Worm (Caenorhabditis elegans) whole organism, early embryonic: Measurements from ENCODE around the gene ubxn-3.

Experiments used
- B0310.2 ChIP-seq: sonication (generic microtip); optimal IDR thresholded peaks from 2 replicates; lab custom pipeline; 2016; ENCODE audit warnings: mild to moderate bottlenecking, missing genetic modification characterization, missing compliant biosample characterization
- F13C5.2 ChIP-seq: sonication (generic microtip); optimal IDR thresholded peaks from 2 replicates; lab custom pipeline; 2017; ENCODE audit warnings: mild to moderate bottlenecking, missing genetic modification characterization, inconsistent platforms, missing compliant biosample characterization
- aly-1 ChIP-seq: sonication (generic microtip); optimal IDR thresholded peaks from 2 replicates; lab custom pipeline; 2016; ENCODE audit warnings: missing genetic modification characterization, missing compliant biosample characterization
- ama-1 ChIP-seq: fragments of 150-350 bp; optimal IDR thresholded peaks from 2 replicates; lab custom pipeline; 2014
- ceh-13 ChIP-seq: fragments of 200-800 bp; sonication (Bioruptor generic); optimal IDR thresholded peaks from 2 replicates; lab custom pipeline; 2018; ENCODE audit warnings: mild to moderate bottlenecking, missing genetic modification characterization, missing compliant biosample characterization
- ceh-36 ChIP-seq: sonication (generic microtip); optimal IDR thresholded peaks from 2 replicates; lab custom pipeline; 2016; ENCODE audit warnings: missing genetic modification characterization, inconsistent platforms, missing compliant biosample characterization
- ets-7 ChIP-seq: sonication (generic microtip); optimal IDR thresholded peaks from 2 replicates; lab custom pipeline; 2016; ENCODE audit warnings: missing genotype, missing genetic modification characterization, missing compliant biosample characterization
- flt-1 ChIP-seq: fragments of 200-800 bp; sonication (Bioruptor generic); IDR thresholded peaks from 2 replicates; pipeline ENCODE4 v1.3.6; 2022; ENCODE audit warnings: missing genetic modification characterization, missing compliant biosample characterization
- hmbx-1 ChIP-seq: sonication (generic microtip); optimal IDR thresholded peaks from 2 replicates; lab custom pipeline; 2016; ENCODE audit warnings: mild to moderate bottlenecking, missing genetic modification characterization, missing compliant biosample characterization
- hmg-4 ChIP-seq: fragments of 200-800 bp; sonication (Bioruptor generic); optimal IDR thresholded peaks from 2 replicates; lab custom pipeline; 2018; ENCODE audit warnings: mild to moderate bottlenecking, missing genetic modification characterization, missing compliant biosample characterization
- hnd-1 ChIP-seq: sonication (generic microtip); optimal IDR thresholded peaks from 2 replicates; lab custom pipeline; 2016; ENCODE audit warnings: missing genetic modification characterization, missing compliant biosample characterization
- pes-1 ChIP-seq: fragments of 200-800 bp; sonication (Bioruptor generic); IDR thresholded peaks from 2 replicates; pipeline ENCODE4 v1.3.6; 2022; ENCODE audit warnings: missing genetic modification reagents, missing genetic modification characterization, missing compliant biosample characterization
- scrt-1 ChIP-seq: fragments of 200-800 bp; sonication (Bioruptor generic); IDR thresholded peaks from 2 replicates; pipeline ENCODE4 v1.3.6; 2022; ENCODE audit warnings: missing genetic modification characterization, missing compliant biosample characterization
- sea-1 ChIP-seq: fragments of 200-800 bp; sonication (Bioruptor generic); conservative IDR thresholded peaks from 2 replicates; pipeline ENCODE4 v1.3.6; 2022; ENCODE audit warnings: missing genetic modification characterization, missing compliant biosample characterization
- tbx-11 ChIP-seq: fragments of 200-800 bp; sonication (Bioruptor generic); IDR thresholded peaks from 2 replicates; pipeline ENCODE4 v1.3.6; 2022; ENCODE audit warnings: missing genetic modification characterization, missing compliant biosample characterization
- tbx-37 ChIP-seq: fragments of 200-800 bp; sonication (Bioruptor generic); conservative IDR thresholded peaks from 2 replicates; pipeline ENCODE4 v1.3.6; 2022; ENCODE audit warnings: missing genetic modification reagents, missing genetic modification characterization, missing compliant biosample characterization
- tra-4 ChIP-seq: sonication (generic microtip); optimal IDR thresholded peaks from 2 replicates; lab custom pipeline; 2017; ENCODE audit warnings: missing genetic modification characterization, missing compliant biosample characterization

The ubxn-3 gene

ce11 chrII:220602-221001 is at the start of gene ubxn-3:
TSS of gene ubxn-3 (minus strand) at chrII:220667.
- TF ChIP-seq F13C5.2 (no peak), hmg-4 (GFP tag; lab: Kevin White, UChicago) (no peak), tra-4 (tag; lab: Kevin White, UChicago) (no peak), aly-1 (no peak), flt-1 (GFP tag; lab: Robert Waterston, UW) (no peak), ceh-36 (tag; lab: Kevin White, UChicago) (no peak), ceh-13 (no peak), B0310.2 (tag; lab: Kevin White, UChicago) (no peak), sea-1 (GFP tag; lab: Robert Waterston, UW) (no peak)

ce11 chrII:264053-264452 is 43.6 kb upstream of the ubxn-3 start, which contains the start of gene B0432.14:
TSS of gene B0432.14 (plus strand) at chrII:264353.
- TF ChIP-seq flt-1 (GFP tag; lab: Robert Waterston, UW) (no peak), B0310.2 (tag; lab: Kevin White, UChicago) (no peak), tbx-37 (GFP tag; lab: Robert Waterston, UW) (no peak), ama-1 (lab: Kevin White, UChicago) (no peak), F13C5.2 (no peak)

ce11 chrII:263563-263962 is 43.1 kb upstream of the ubxn-3 start, which contains the start of gene scc-2:
TSS of gene scc-2 (minus strand) at chrII:263663.
- TF ChIP-seq scrt-1 (GFP tag; lab: Robert Waterston, UW), result no peak
- TF ChIP-seq sea-1 (GFP tag; lab: Robert Waterston, UW), result no peak
- no peak for TF ChIP-seq ama-1 (lab: Kevin White, UChicago)
- TF ChIP-seq tbx-37 (GFP tag; lab: Robert Waterston, UW), result no peak
- TF ChIP-seq B0310.2 (tag; lab: Kevin White, UChicago), result no peak
- TF ChIP-seq flt-1 (GFP tag; lab: Robert Waterston, UW), result no peak
- TF ChIP-seq hmg-4 (GFP tag; lab: Kevin White, UChicago), result no peak
- no peak for TF ChIP-seq ets-7 (tag; lab: Kevin White, UChicago)
- TF ChIP-seq hmbx-1 (tag; lab: Kevin White, UChicago), result no peak
- no peak for TF ChIP-seq tra-4 (tag; lab: Kevin White, UChicago)

ce11 chrII:257519-257918 is 37.1 kb upstream of the ubxn-3 start, which contains the start of gene cat-2:
TSS of gene cat-2 (plus strand) at chrII:257819.
- no peak for TF ChIP-seq ceh-13
- TF ChIP-seq scrt-1 (GFP tag; lab: Robert Waterston, UW), result no peak
- no peak for TF ChIP-seq aly-1
- TF ChIP-seq hmbx-1 (tag; lab: Kevin White, UChicago), result no peak
- no peak for TF ChIP-seq tbx-11 (GFP tag; lab: Robert Waterston, UW)
- no peak for TF ChIP-seq tra-4 (tag; lab: Kevin White, UChicago)
- no peak for TF ChIP-seq tbx-37 (GFP tag; lab: Robert Waterston, UW)

- TF ChIP-seq flt-1 (GFP tag; lab: Robert Waterston, UW) (peak; percentile 77), pes-1 (peak; percentile 80), B0310.2 (tag; lab: Kevin White, UChicago) (peak; percentile 39), aly-1 (peak; percentile 73), tbx-37 (GFP tag; lab: Robert Waterston, UW) (peak; percentile 65; the same call in 1 of the 2 replicates), hnd-1 (tag; lab: Kevin White, UChicago) (peak; percentile 40), tra-4 (tag; lab: Kevin White, UChicago) (no peak), ets-7 (tag; lab: Kevin White, UChicago) (peak; percentile 52), tbx-11 (GFP tag; lab: Robert Waterston, UW) (peak; percentile 79), scrt-1 (GFP tag; lab: Robert Waterston, UW) (peak; percentile 81), ama-1 (lab: Kevin White, UChicago) (no peak), ceh-36 (tag; lab: Kevin White, UChicago) (peak; percentile 78), hmg-4 (GFP tag; lab: Kevin White, UChicago) (peak; percentile 84), ceh-13 (peak; percentile 33), hmbx-1 (tag; lab: Kevin White, UChicago) (peak; percentile 77), F13C5.2 (peak; percentile 96), sea-1 (GFP tag; lab: Robert Waterston, UW) (peak; percentile 61; the same call in 1 of the 2 replicates)
These were observed 34.7 kb upstream of the ubxn-3 start for ce11 chrII:255124-255523.

- TF ChIP-seq ama-1 (lab: Kevin White, UChicago) (no peak), hnd-1 (tag; lab: Kevin White, UChicago) (no peak), pes-1 (no peak), sea-1 (GFP tag; lab: Robert Waterston, UW) (no peak), aly-1 (no peak), tbx-37 (GFP tag; lab: Robert Waterston, UW) (no peak), flt-1 (GFP tag; lab: Robert Waterston, UW) (no peak), B0310.2 (tag; lab: Kevin White, UChicago) (no peak), F13C5.2 (no peak), scrt-1 (GFP tag; lab: Robert Waterston, UW) (no peak), ceh-36 (tag; lab: Kevin White, UChicago) (no peak), ets-7 (tag; lab: Kevin White, UChicago) (no peak), hmbx-1 (tag; lab: Kevin White, UChicago) (no peak), tra-4 (tag; lab: Kevin White, UChicago) (no peak), tbx-11 (GFP tag; lab: Robert Waterston, UW) (no peak), ceh-13 (no peak), hmg-4 (GFP tag; lab: Kevin White, UChicago) (no peak)
These were observed 27.3 kb upstream of the ubxn-3 start for ce11 chrII:247736-248135.

- TF ChIP-seq F13C5.2, result no peak
- no peak for TF ChIP-seq aly-1
- no peak for TF ChIP-seq tbx-37 (GFP tag; lab: Robert Waterston, UW)
- no peak for TF ChIP-seq ama-1 (lab: Kevin White, UChicago)
- no peak for TF ChIP-seq ceh-13
- TF ChIP-seq B0310.2 (tag; lab: Kevin White, UChicago), result no peak
- no peak for TF ChIP-seq pes-1
- TF ChIP-seq tra-4 (tag; lab: Kevin White, UChicago), result no peak
- TF ChIP-seq flt-1 (GFP tag; lab: Robert Waterston, UW), result no peak
These were observed 19.6 kb upstream of the ubxn-3 start for ce11 chrII:240043-240442.
